Worm (Caenorhabditis elegans) whole organism, L4 larva: Measurements from ENCODE around the gene K11E4.6.

ENCODE experiments used
- F26F4.8 ChIP-seq: fragments of 200-800 bp; sonication (Bioruptor generic); conservative IDR thresholded peaks from 2 replicates; pipeline ENCODE4 v1.3.6; 2022; ENCODE audit warnings: missing genetic modification characterization, missing compliant biosample characterization
- Y5F2A.4 ChIP-seq: fragments of 200-800 bp; sonication (Bioruptor generic); optimal IDR thresholded peaks from 2 replicates; lab custom pipeline; 2018; ENCODE audit warnings: mild to moderate bottlenecking, missing genetic modification characterization, missing compliant biosample characterization
- ama-1 ChIP-seq: fragments of 150-350 bp; optimal IDR thresholded peaks from 2 replicates; lab custom pipeline; 2014; ENCODE audit warnings: inconsistent platforms, mixed read lengths
- attf-4 ChIP-seq: sonication (generic microtip); optimal IDR thresholded peaks from 3 replicates; lab custom pipeline; 2017; ENCODE audit warnings: missing biosample characterization, missing genetic modification characterization
- ctbp-1 ChIP-seq: fragments of 200-800 bp; sonication (Bioruptor generic); IDR thresholded peaks from 2 replicates; pipeline ENCODE4 v1.3.6; 2022; ENCODE audit warnings: missing genetic modification reagents, missing genetic modification characterization, missing compliant biosample characterization
- daf-16 ChIP-seq, 3 experiments: sonication (generic microtip); optimal IDR thresholded peaks; 2 replicates each; lab custom pipeline; 2016 to 2017; ENCODE audit warnings: missing genetic modification characterization in 3 of 3, missing genetic modification reagents in 3 of 3, mild to moderate bottlenecking in 2 of 3, missing compliant biosample characterization in 2 of 3, missing biosample characterization in 1 of 3, moderate library complexity in 1 of 3
- dmd-6 ChIP-seq: fragments of 200-800 bp; sonication (Bioruptor generic); IDR thresholded peaks from 2 replicates; pipeline ENCODE4 v1.3.6; 2022; ENCODE audit warnings: missing genetic modification reagents, missing genetic modification characterization, missing compliant biosample characterization
- dmd-9 ChIP-seq: fragments of 200-800 bp; sonication (Bioruptor generic); IDR thresholded peaks from 2 replicates; pipeline ENCODE4 v1.3.6; 2022; ENCODE audit warnings: missing genetic modification reagents, missing genetic modification characterization, missing compliant biosample characterization
- dpl-1 ChIP-seq: fragments of 150-350 bp; optimal IDR thresholded peaks from 2 replicates; lab custom pipeline; 2014; ENCODE audit warnings: missing biosample characterization, missing genetic modification reagents, missing genetic modification characterization
- dve-1 ChIP-seq: sonication (generic microtip); optimal IDR thresholded peaks from 2 replicates; lab custom pipeline; 2017; ENCODE audit warnings: antibody characterized with exemption, mild to moderate bottlenecking, missing genetic modification characterization, missing compliant biosample characterization; ENCODE audit not compliant: insufficient read depth
- fos-1 ChIP-seq: fragments of 150-350 bp; optimal IDR thresholded peaks from 2 replicates; lab custom pipeline; 2014; ENCODE audit warnings: missing biosample characterization, missing genetic modification characterization
- gei-8 ChIP-seq: fragments of 200-800 bp; sonication (Bioruptor generic); optimal IDR thresholded peaks from 2 replicates; lab custom pipeline; 2018; ENCODE audit warnings: mild to moderate bottlenecking, missing genetic modification characterization, missing compliant biosample characterization
- hlh-11 ChIP-seq: fragments of 200-800 bp; sonication (Bioruptor generic); optimal IDR thresholded peaks from 2 replicates; lab custom pipeline; 2018; ENCODE audit warnings: mild to moderate bottlenecking, missing genetic modification characterization, missing compliant biosample characterization
- hlh-30 ChIP-seq: sonication (generic microtip); optimal IDR thresholded peaks from 2 replicates; lab custom pipeline; 2017; ENCODE audit warnings: antibody characterized with exemption, mild to moderate bottlenecking, missing genetic modification characterization, missing compliant biosample characterization; ENCODE audit not compliant: insufficient read depth
- lin-29 ChIP-seq: fragments of 200-800 bp; sonication (Bioruptor generic); IDR thresholded peaks from 2 replicates; pipeline ENCODE4 v1.3.6; 2022; ENCODE audit warnings: missing genetic modification reagents, missing genetic modification characterization, missing compliant biosample characterization
- lin-38 ChIP-seq: fragments of 200-800 bp; sonication (Bioruptor generic); IDR thresholded peaks from 2 replicates; pipeline ENCODE4 v1.3.6; 2022; ENCODE audit warnings: missing genetic modification reagents, missing genetic modification characterization, missing compliant biosample characterization
- lir-3 ChIP-seq: sonication (generic microtip); optimal IDR thresholded peaks from 2 replicates; lab custom pipeline; 2016; ENCODE audit warnings: mild to moderate bottlenecking, missing genetic modification characterization, missing compliant biosample characterization
- madf-9 ChIP-seq: fragments of 200-800 bp; sonication (Bioruptor generic); conservative IDR thresholded peaks from 2 replicates; pipeline ENCODE4 v1.3.6; 2022; ENCODE audit warnings: missing genetic modification reagents, missing genetic modification characterization, missing compliant biosample characterization
- mdl-1 ChIP-seq, 2 experiments: fragments of 150-350 bp in 1 of 2; sonication (generic microtip) in 1 of 2; optimal IDR thresholded peaks; 2 replicates each; lab custom pipeline; 2014 to 2017; ENCODE audit warnings: missing biosample characterization in 2 of 2, missing genetic modification characterization in 2 of 2
- mes-2 ChIP-seq: sonication (generic microtip); optimal IDR thresholded peaks from 2 replicates; lab custom pipeline; 2016; ENCODE audit warnings: missing genotype, mild to moderate bottlenecking, missing genetic modification characterization, missing compliant biosample characterization; ENCODE audit not compliant: poor library complexity, severe bottlenecking
- nhr-28 ChIP-seq: fragments of 150-350 bp; optimal IDR thresholded peaks from 2 replicates; lab custom pipeline; 2014; ENCODE audit warnings: missing biosample characterization, missing genetic modification characterization
- nhr-6 ChIP-seq: fragments of 150-350 bp; optimal IDR thresholded peaks from 2 replicates; lab custom pipeline; 2014; ENCODE audit warnings: missing biosample characterization, missing genetic modification characterization
- nhr-76 ChIP-seq: fragments of 150-350 bp; optimal IDR thresholded peaks from 2 replicates; lab custom pipeline; 2014; ENCODE audit warnings: missing biosample characterization, missing genetic modification characterization
- nhr-77 ChIP-seq: fragments of 150-350 bp; optimal IDR thresholded peaks from 2 replicates; lab custom pipeline; 2014; ENCODE audit warnings: missing biosample characterization, missing genetic modification characterization
- pha-4 ChIP-seq, 2 experiments: fragments of 150-350 bp in 1 of 2; fragments of 200-800 bp in 1 of 2; sonication (Bioruptor generic) in 1 of 2; IDR thresholded peaks in 1 of 2; optimal IDR thresholded peaks in 1 of 2; 2 replicates each; pipeline versions ENCODE4 v1.3.6 to Lab custom; 2014 to 2022; ENCODE audit warnings: missing genetic modification characterization in 2 of 2, missing genetic modification reagents in 2 of 2, missing biosample characterization in 1 of 2, missing compliant biosample characterization in 1 of 2
- php-3 ChIP-seq: fragments of 200-800 bp; sonication (Bioruptor generic); IDR thresholded peaks from 2 replicates; pipeline ENCODE4 v1.3.6; 2022; ENCODE audit warnings: missing genetic modification reagents, missing genetic modification characterization, missing compliant biosample characterization
- pqm-1 ChIP-seq: sonication (generic microtip); optimal IDR thresholded peaks from 2 replicates; lab custom pipeline; 2017; ENCODE audit warnings: missing biosample characterization, missing genetic modification characterization
- saeg-2 ChIP-seq: fragments of 200-800 bp; sonication (Bioruptor generic); IDR thresholded peaks from 2 replicates; pipeline ENCODE4 v1.3.6; 2022; ENCODE audit warnings: missing genetic modification reagents, missing genetic modification characterization, missing compliant biosample characterization
- unc-62 ChIP-seq, 3 experiments: fragments of 150-350 bp in 1 of 3; sonication (generic microtip); optimal IDR thresholded peaks in 2 of 3; peaks in 1 of 3; 1 replicate in 1 of 3; 2 replicates in 2 of 3; lab custom pipeline; 2014 to 2017; ENCODE audit warnings: missing biosample characterization in 3 of 3, missing genetic modification characterization in 3 of 3, missing genetic modification reagents in 3 of 3, missing genotype in 1 of 3
- zag-1 ChIP-seq: fragments of 150-350 bp; optimal IDR thresholded peaks from 2 replicates; lab custom pipeline; 2014; ENCODE audit warnings: missing biosample characterization, missing genetic modification characterization
- ztf-7 ChIP-seq: fragments of 150-350 bp; optimal IDR thresholded peaks from 2 replicates; lab custom pipeline; 2014; ENCODE audit warnings: missing biosample characterization, missing genetic modification characterization

K11E4.6 gene

ce11 chrX:13746231-13746630, 21.8 kb downstream of the K11E4.6 start:
- TF ChIP-seq nhr-77 (tag; lab: Kevin White, UChicago) (no peak), nhr-28 (tag; lab: Kevin White, UChicago) (peak; percentile 15), lir-3 (tag; lab: Kevin White, UChicago) (no peak), ctbp-1 (GFP tag; lab: Robert Waterston, UW) (no peak), lin-38 (GFP tag; lab: Robert Waterston, UW) (no peak), hlh-11 (tag; lab: Kevin White, UChicago) (peak; percentile 70), daf-16 (GFP tag; optimal IDR thresholded peaks at IDR 0.05; lab: Kevin White, UChicago) (no peak), daf-16 (tag; optimal IDR thresholded peaks at IDR 0.05; lab: Kevin White, UChicago) (peak; percentile 70), gei-8 (GFP tag; lab: Kevin White, UChicago) (no peak), pha-4 (GFP tag; IDR thresholded peaks at IDR 0.05; lab: Robert Waterston, UW) (no peak), pha-4 (tag; optimal IDR thresholded peaks at IDR 0.05; lab: Kevin White, UChicago) (no peak), dmd-6 (GFP tag; lab: Robert Waterston, UW) (peak; percentile 79), dmd-9 (GFP tag; lab: Robert Waterston, UW) (no peak), nhr-76 (tag; lab: Kevin White, UChicago) (no peak), ama-1 (lab: Kevin White, UChicago) (no peak), pqm-1 (tag; lab: Kevin White, UChicago) (peak; percentile 20), nhr-6 (tag; lab: Kevin White, UChicago) (no peak), zag-1 (tag; lab: Kevin White, UChicago) (no peak), hlh-30 (tag; lab: Kevin White, UChicago) (peak; percentile 42), dve-1 (tag; lab: Kevin White, UChicago) (peak; percentile 8), lin-29 (GFP tag; lab: Robert Waterston, UW) (no peak), fos-1 (no peak), F26F4.8 (GFP tag; lab: Robert Waterston, UW) (no peak), saeg-2 (GFP tag; lab: Robert Waterston, UW) (no peak)

ce11 chrX:13746661-13747365, 22.3 kb downstream of the K11E4.6 start, which contains the start of gene nhr-71:
TSS of gene nhr-71 (plus strand) at chrX:13747315.
- 0 out of 2 replicates have a peak, but pooled peaks have one; percentile 15 for TF ChIP-seq lin-38 (GFP tag; lab: Robert Waterston, UW)
- no peak for TF ChIP-seq ama-1 (lab: Kevin White, UChicago)
- TF ChIP-seq madf-9 (GFP tag; lab: Robert Waterston, UW): no peak
- TF ChIP-seq unc-62 (GFP tag; optimal IDR thresholded peaks at IDR 0.05 in 1 of 2; lab: Kevin White, UChicago): peak in 1 of 2 experiments; percentile 10
- no peak for TF ChIP-seq unc-62 (tag; optimal IDR thresholded peaks at IDR 0.05; lab: Kevin White, UChicago)
- TF ChIP-seq mes-2 (tag; lab: Kevin White, UChicago): peak; percentile 36

DNA sequence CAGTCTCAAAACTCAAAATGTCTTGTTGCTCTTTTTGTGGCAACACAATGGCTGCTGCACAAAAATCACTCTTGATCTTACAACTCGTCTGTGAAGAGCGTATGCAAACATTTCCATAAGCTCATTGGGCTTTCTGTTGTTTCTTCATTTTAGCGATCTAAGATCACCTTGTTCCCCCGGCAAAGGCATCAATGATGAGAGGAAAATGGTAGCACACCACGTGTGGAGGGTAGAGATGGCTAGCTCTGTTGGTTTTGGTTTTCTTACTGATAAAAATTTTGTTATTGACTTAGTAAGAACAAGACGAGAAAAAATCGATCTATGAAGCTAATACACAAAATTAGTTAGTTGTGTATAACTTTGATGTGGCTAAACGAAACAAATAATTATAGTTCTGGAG, 23.5 kb downstream of the K11E4.6 start:
- TF ChIP-seq dve-1 (tag; lab: Kevin White, UChicago): peak; percentile 10
- peak; percentile 66 for TF ChIP-seq nhr-28 (tag; lab: Kevin White, UChicago)
- no peak for TF ChIP-seq Y5F2A.4 (GFP tag; lab: Kevin White, UChicago)
- peak in 1 of 2 experiments; percentile 45 for TF ChIP-seq mdl-1 (tag; optimal IDR thresholded peaks at IDR 0.05; lab: Kevin White, UChicago)
- no peak for TF ChIP-seq dpl-1 (GFP tag; lab: Kevin White, UChicago)
- peak; percentile 44 for TF ChIP-seq hlh-11 (tag; lab: Kevin White, UChicago)
- TF ChIP-seq php-3 (GFP tag; lab: Robert Waterston, UW): 0 out of 2 replicates have a peak, but pooled peaks have one; percentile 14
- TF ChIP-seq attf-4 (tag; lab: Kevin White, UChicago): no peak
- no peak for TF ChIP-seq nhr-6 (tag; lab: Kevin White, UChicago)
- peak; percentile 12 for TF ChIP-seq hlh-30 (tag; lab: Kevin White, UChicago)
- TF ChIP-seq pqm-1 (tag; lab: Kevin White, UChicago): peak; percentile 21
- TF ChIP-seq daf-16 (GFP tag; optimal IDR thresholded peaks at IDR 0.05; lab: Kevin White, UChicago): no peak
- TF ChIP-seq daf-16 (tag; optimal IDR thresholded peaks at IDR 0.05; lab: Kevin White, UChicago): peak; percentile 81
- TF ChIP-seq nhr-77 (tag; lab: Kevin White, UChicago): peak; percentile 3
- no peak for TF ChIP-seq ztf-7 (tag; lab: Kevin White, UChicago)
